Fruit fly (Drosophila melanogaster): ENCODE results near the gene CG32797.

Gene CG32797

DNA sequence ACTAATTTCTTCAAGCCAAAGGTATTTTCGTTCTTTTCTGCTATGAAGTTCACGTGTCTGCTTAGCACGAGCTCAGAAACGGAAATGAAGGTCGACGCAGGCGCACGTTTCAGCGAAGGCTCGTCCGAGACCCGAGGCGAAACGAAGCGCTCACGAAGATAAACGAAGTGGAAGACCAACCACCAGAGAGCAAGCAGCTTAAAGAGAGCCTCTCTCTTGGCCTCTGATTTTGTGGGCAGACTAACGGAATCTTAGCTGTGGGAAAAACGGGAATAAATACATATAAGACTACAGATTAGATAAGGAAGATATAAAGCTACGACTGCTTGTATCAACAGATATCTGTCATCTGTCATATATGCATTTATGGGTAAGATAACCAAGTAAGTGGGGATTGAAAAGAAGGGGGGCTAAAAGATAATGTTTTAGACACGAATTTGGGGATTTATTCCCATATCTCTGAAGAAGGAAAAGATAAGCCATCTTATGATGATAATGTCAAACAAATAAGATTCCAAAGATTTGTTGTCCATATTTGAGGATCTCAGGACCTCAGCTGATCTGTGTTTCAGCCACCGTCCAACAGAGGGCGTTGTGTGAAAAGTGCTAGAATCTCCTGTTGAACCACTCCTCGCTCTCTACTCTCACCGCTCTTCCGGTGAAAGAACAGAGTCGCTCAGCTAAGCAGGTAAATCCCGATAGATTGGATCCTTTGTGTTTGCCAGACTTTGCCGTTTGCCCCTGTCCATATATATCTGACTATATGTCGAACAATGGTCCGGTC is 37.9 kb downstream of the CG32797 start, which contains the start of gene PsGEF:
Gene PsGEF, minus strand, starts transcription at position 86 of the 784 bp plus-strand sequence.
- TF ChIP-seq Pif1A (GFP tag; optimal IDR thresholded peaks at IDR 0.05) (no peak), gl (tag; optimal IDR thresholded peaks at IDR 0.05) (no peak), CG12605 (GFP tag; IDR thresholded peaks at IDR 0.05) (no peak), EcR (GFP tag; optimal IDR thresholded peaks at IDR 0.05) (no peak), CG4496 (GFP tag; IDR thresholded peaks at IDR 0.05) (no peak), Ets98B (GFP tag; IDR thresholded peaks at IDR 0.05) (no peak), CG15710 (tag; optimal IDR thresholded peaks at IDR 0.05) (no peak), Pif1B (GFP tag; optimal IDR thresholded peaks at IDR 0.05) (no peak), CG13204 (GFP tag; optimal IDR thresholded peaks at IDR 0.05) (no peak), D1 (tag; optimal IDR thresholded peaks at IDR 0.05) (no peak), CG10348 (GFP tag; IDR thresholded peaks at IDR 0.05) (no peak), CG34367 (tag; optimal IDR thresholded peaks at IDR 0.05) (no peak), rn (GFP tag; IDR thresholded peaks at IDR 0.05) (no peak), CG8159 (tag; optimal IDR thresholded peaks at IDR 0.05) (no peak), CG17806 (tag; optimal IDR thresholded peaks at IDR 0.05) (no peak)

DNA sequence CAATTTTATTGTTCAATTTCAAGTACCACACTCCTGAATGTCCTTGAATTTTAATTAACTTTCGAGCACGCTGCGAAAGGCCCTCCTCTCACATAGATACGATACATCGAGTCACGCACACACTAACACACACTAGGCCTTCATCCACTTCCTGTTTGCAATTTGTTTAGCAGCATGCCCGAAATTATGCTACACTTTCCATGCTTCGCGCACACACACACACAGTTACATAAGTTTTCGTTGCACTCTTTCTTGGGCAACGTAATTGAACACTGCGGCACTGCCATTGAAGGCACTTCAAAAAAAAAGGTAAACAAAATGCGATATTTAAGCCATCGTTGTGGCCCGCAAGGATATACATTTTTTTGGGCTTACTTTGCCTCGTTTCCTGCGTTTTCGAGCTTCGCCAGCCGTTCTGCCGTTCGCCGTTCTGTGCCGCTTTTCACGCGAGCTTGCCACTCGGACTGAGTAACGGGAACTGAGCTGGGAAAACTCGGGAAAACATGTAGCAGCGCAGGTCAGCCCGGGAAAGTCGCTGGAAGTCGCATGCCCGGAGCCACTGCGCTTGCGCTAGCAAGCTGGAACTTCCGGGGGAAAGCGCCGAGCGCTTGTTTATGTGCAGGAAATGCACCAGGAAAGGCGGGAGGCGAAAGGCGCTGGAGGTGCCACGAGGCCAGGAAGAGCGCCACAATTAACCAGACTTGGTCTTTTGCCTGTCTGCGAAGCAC is 42.4 kb downstream of the CG32797 start:
- TF ChIP-seq fd96Ca (GFP tag; IDR thresholded peaks at IDR 0.05) (0 out of 3 replicates have a peak, but pooled peaks have one; percentile 10), CG12605 (GFP tag; IDR thresholded peaks at IDR 0.05) (peak; percentile 35; the same call in 1 of the 2 replicates), CG34367 (tag; optimal IDR thresholded peaks at IDR 0.05) (peak; percentile 42), CG4496 (GFP tag; IDR thresholded peaks at IDR 0.05) (peak; percentile 71; the same call in 1 of the 3 replicates), gl (tag; optimal IDR thresholded peaks at IDR 0.05) (peak; percentile 5), D1 (tag; optimal IDR thresholded peaks at IDR 0.05) (no peak)
